Worm (Caenorhabditis elegans): ENCODE measurements around the gene tim-1.

tim-1 gene

ce11 chrIII:12245570-12245969, 4.4 kb downstream of the tim-1 start:
- TF ChIP-seq drap-1 (GFP tag; optimal IDR thresholded peaks at IDR 0.05): no peak
- TF ChIP-seq tbx-8 (GFP tag; optimal IDR thresholded peaks at IDR 0.05): no peak
- no peak for TF ChIP-seq ceh-83 (GFP tag; optimal IDR thresholded peaks at IDR 0.05)

- TF ChIP-seq blmp-1 (tag; optimal IDR thresholded peaks at IDR 0.05) (no peak), nhr-28 (tag; optimal IDR thresholded peaks at IDR 0.05) (no peak), lin-13 (tag; optimal IDR thresholded peaks at IDR 0.05) (no peak), ceh-83 (GFP tag; optimal IDR thresholded peaks at IDR 0.05) (no peak), elt-3 (tag; optimal IDR thresholded peaks at IDR 0.05) (no peak), ztf-11 (tag; optimal IDR thresholded peaks at IDR 0.05) (no peak), M03D4.4 (tag; optimal IDR thresholded peaks at IDR 0.05) (no peak), lin-32 (GFP tag; optimal IDR thresholded peaks at IDR 0.05) (no peak), cnd-1 (tag; optimal IDR thresholded peaks at IDR 0.05) (no peak), drap-1 (GFP tag; optimal IDR thresholded peaks at IDR 0.05) (no peak), mep-1 (tag; optimal IDR thresholded peaks at IDR 0.05) (no peak), elt-1 (tag; optimal IDR thresholded peaks at IDR 0.05; ENCODE audit: borderline replicate concordance, insufficient read depth) (no peak), tbx-8 (GFP tag; optimal IDR thresholded peaks at IDR 0.05) (no peak), flh-1 (GFP tag; optimal IDR thresholded peaks at IDR 0.05) (no peak), hlh-1 (tag; optimal IDR thresholded peaks at IDR 0.05) (no peak), ham-2 (GFP tag; optimal IDR thresholded peaks at IDR 0.05) (no peak), pha-4 (tag; optimal IDR thresholded peaks at IDR 0.05) (no peak), sem-2 (GFP tag; optimal IDR thresholded peaks at IDR 0.05) (no peak), ces-1 (GFP tag; optimal IDR thresholded peaks at IDR 0.05) (no peak), mab-5 (tag; optimal IDR thresholded peaks at IDR 0.05) (no peak)
Observed at ce11 chrIII:12235914-12236313, 14.1 kb downstream of the tim-1 start, which contains the start of the genes grl-15 and fbxa-89. Gene grl-15, minus strand, starts transcription at chrIII:12236014. Gene fbxa-89, plus strand, starts transcription at chrIII:12236184.

- TF ChIP-seq bed-3 (GFP tag; optimal IDR thresholded peaks at IDR 0.05) (no peak), M03D4.4 (tag; optimal IDR thresholded peaks at IDR 0.05) (no peak), ceh-39 (tag; optimal IDR thresholded peaks at IDR 0.05) (no peak), elt-1 (tag; optimal IDR thresholded peaks at IDR 0.05; ENCODE audit: borderline replicate concordance, insufficient read depth) (no peak), sptf-1 (tag; optimal IDR thresholded peaks at IDR 0.05) (no peak)
Observed at ce11 chrIII:12235359-12235758, 14.6 kb downstream of the tim-1 start.

- TF ChIP-seq lin-32 (GFP tag; optimal IDR thresholded peaks at IDR 0.05) (peak; percentile 40), snpc-4 (tag; optimal IDR thresholded peaks at IDR 0.05) (no peak), sptf-1 (tag; optimal IDR thresholded peaks at IDR 0.05) (peak; percentile 51), lsy-2 (tag; optimal IDR thresholded peaks at IDR 0.05) (peak; percentile 17)
Observed at ce11 chrIII:12233493-12233892, 16.5 kb downstream of the tim-1 start.

DNA sequence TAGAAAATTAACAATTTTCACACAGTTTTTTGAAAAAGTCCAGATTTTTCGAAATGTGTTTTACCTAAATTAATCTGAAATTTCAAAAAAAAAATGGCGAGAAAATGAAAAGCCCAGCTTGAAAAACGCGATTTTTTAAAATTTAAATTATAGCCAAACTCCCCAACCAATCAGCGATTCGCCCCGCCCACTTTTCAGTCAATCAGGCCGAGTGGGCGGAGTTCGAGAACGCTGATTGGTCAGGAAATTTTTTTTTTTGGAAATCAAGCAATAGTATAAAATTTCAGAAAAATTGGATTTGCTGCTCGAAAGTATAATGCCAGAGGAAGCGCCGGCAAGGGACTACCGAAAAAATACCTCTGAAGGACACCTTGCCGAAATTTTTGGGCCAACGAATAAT, 18.4 kb downstream of the tim-1 start:
- TF ChIP-seq elt-1 (tag; optimal IDR thresholded peaks at IDR 0.05; ENCODE audit: borderline replicate concordance, insufficient read depth) (no peak), M03D4.4 (tag; optimal IDR thresholded peaks at IDR 0.05) (no peak), ceh-83 (GFP tag; optimal IDR thresholded peaks at IDR 0.05) (no peak), ces-1 (GFP tag; optimal IDR thresholded peaks at IDR 0.05) (no peak), ztf-11 (tag; optimal IDR thresholded peaks at IDR 0.05) (no peak), drap-1 (GFP tag; optimal IDR thresholded peaks at IDR 0.05) (no peak), elt-3 (tag; optimal IDR thresholded peaks at IDR 0.05) (no peak), ceh-43 (GFP tag; optimal IDR thresholded peaks at IDR 0.05) (no peak), nhr-237 (tag; optimal IDR thresholded peaks at IDR 0.05) (no peak), nhr-2 (tag; optimal IDR thresholded peaks at IDR 0.05) (no peak), nhr-28 (tag; optimal IDR thresholded peaks at IDR 0.05) (no peak)

ce11 chrIII:12230195-12230594, 19.8 kb downstream of the tim-1 start:
- TF ChIP-seq nhr-28 (tag; optimal IDR thresholded peaks at IDR 0.05) (no peak), nhr-2 (tag; optimal IDR thresholded peaks at IDR 0.05) (no peak), zip-8 (tag; optimal IDR thresholded peaks at IDR 0.05) (no peak), nhr-237 (tag; optimal IDR thresholded peaks at IDR 0.05) (no peak), ceh-39 (tag; optimal IDR thresholded peaks at IDR 0.05) (no peak), pha-4 (tag; optimal IDR thresholded peaks at IDR 0.05) (no peak)

Data from whole organism, mixed stage, embryonic.